Worm (Caenorhabditis elegans): ENCODE data around the gene srx-115.
"Not testable (repeated sequence)": the region's sequence is repeated elsewhere in the genome, so short reads cannot be mapped to it uniquely, and the experiment has no call there.

The srx-115 gene

DNA sequence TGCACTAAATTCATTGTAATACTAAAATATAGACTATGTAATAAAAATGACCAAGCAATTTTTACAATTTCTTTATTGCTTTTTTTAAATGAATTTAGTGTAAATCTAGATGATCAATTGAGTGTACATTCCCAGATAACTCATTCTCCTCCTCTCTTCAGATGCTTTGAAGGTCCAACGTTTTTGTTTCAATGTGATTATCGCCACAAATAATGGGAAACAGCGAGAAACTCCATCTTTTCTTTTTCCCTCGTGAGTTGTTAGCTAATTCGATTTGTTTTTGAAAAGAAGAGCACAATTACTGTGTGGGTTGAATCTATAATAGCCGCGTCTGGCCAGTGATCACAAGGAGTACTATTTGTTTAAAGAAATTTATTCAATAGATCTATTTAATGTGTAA is 33.3 kb downstream of the srx-115 start:
- no peak for TF ChIP-seq nhr-21 (tag; optimal IDR thresholded peaks at IDR 0.05)
- TF ChIP-seq sma-9 (GFP tag; optimal IDR thresholded peaks at IDR 0.05): peak; percentile 11
- no peak for TF ChIP-seq sma-9 (tag; optimal IDR thresholded peaks at IDR 0.05)
- TF ChIP-seq ama-1 (optimal IDR thresholded peaks at IDR 0.05): no peak

DNA sequence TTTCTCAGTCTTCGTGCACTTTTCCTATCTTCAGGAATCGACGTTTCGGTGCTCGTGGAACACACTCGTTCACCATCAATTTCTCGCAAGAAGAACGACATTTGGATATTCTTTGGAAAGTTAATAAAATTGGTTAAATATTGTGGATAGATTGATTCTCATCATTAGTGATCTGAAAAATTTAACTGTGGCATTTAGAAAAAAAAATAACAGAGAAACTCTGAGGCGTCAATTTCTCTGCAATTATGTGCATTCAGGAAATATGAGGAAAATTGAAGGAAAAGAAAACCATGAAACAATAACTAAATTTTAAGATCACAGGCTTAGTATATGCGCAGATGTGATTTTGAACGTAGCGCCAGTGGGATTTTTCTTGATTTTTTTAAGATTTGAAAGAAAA is 48.2 kb downstream of the srx-115 start, which contains the start of gene rpm-1:
TSS of gene rpm-1 (minus strand) at position 101 of the 400 bp plus-strand sequence.
- TF ChIP-seq ztf-1 (GFP tag; conservative IDR thresholded peaks at IDR 0.05); mab-5 (tag; optimal IDR thresholded peaks at IDR 0.05); sma-9 (GFP tag; optimal IDR thresholded peaks at IDR 0.05); sma-9 (tag; optimal IDR thresholded peaks at IDR 0.05): not testable (repeated sequence)

Measured in whole organism, L2 larva.